Fruit fly (Drosophila melanogaster) whole organism, embryonic: ENCODE data around the gene CG9760.
A peak's percentile ranks its signal among the peaks of the same experiment; 100 is the strongest.

Experiments
- Asciz ChIP-seq: fragments of 200-800 bp; sonication (Bioruptor generic); optimal IDR thresholded peaks from 2 replicates; lab custom pipeline; 2017; ENCODE audit warnings: missing biosample characterization, mild to moderate bottlenecking, missing genetic modification characterization, missing genetic modification reagents
- Atf3 ChIP-seq: fragments of 200-800 bp; sonication (Bioruptor generic); optimal IDR thresholded peaks from 3 replicates; lab custom pipeline; 2016; ENCODE audit warnings: missing biosample characterization, missing genetic modification characterization
- CG10321 ChIP-seq: fragments of 200-800 bp; sonication (Bioruptor generic); IDR thresholded peaks from 2 replicates; pipeline ENCODE4 v1.3.6; 2022; ENCODE audit warnings: missing biosample characterization, missing genetic modification characterization
- CG11093 ChIP-seq: fragments of 200-800 bp; sonication (Bioruptor generic); IDR thresholded peaks from 3 replicates; pipeline ENCODE4 v1.3.6; 2022; ENCODE audit warnings: missing biosample characterization, missing genetic modification characterization
- CG12071 ChIP-seq: fragments of 200-800 bp; sonication (Bioruptor generic); optimal IDR thresholded peaks from 3 replicates; lab custom pipeline; 2018; ENCODE audit warnings: missing biosample characterization, mild to moderate bottlenecking, missing genetic modification characterization
- CG12299 ChIP-seq: fragments of 200-800 bp; sonication (Bioruptor generic); optimal IDR thresholded peaks from 2 replicates; lab custom pipeline; 2018; ENCODE audit warnings: missing biosample characterization, mild to moderate bottlenecking, missing genetic modification characterization
- CG12942 ChIP-seq: fragments of 200-800 bp; sonication (Bioruptor generic); optimal IDR thresholded peaks from 3 replicates; lab custom pipeline; 2016; ENCODE audit warnings: missing biosample characterization, missing genetic modification characterization
- CG17829 ChIP-seq: fragments of 200-800 bp; optimal IDR thresholded peaks from 2 replicates; lab custom pipeline; 2019; ENCODE audit warnings: missing biosample characterization, mild to moderate bottlenecking, missing genetic modification characterization, moderate library complexity
- CG2199 ChIP-seq: fragments of 200-800 bp; sonication (Bioruptor generic); IDR thresholded peaks from 3 replicates; pipeline ENCODE4 v1.3.6; 2022; ENCODE audit warnings: missing biosample characterization, missing genetic modification characterization
- CG34422 ChIP-seq: fragments of 200-800 bp; sonication (Bioruptor generic); IDR thresholded peaks from 3 replicates; pipeline ENCODE4 v1.3.6; 2022; ENCODE audit warnings: missing biosample characterization, missing genetic modification characterization
- CG3838 ChIP-seq: fragments of 200-800 bp; sonication (Bioruptor generic); optimal IDR thresholded peaks from 3 replicates; lab custom pipeline; 2016; ENCODE audit warnings: missing biosample characterization, missing genetic modification characterization
- CG7839 ChIP-seq: fragments of 200-800 bp; sonication (Bioruptor generic); optimal IDR thresholded peaks from 3 replicates; lab custom pipeline; 2018; ENCODE audit warnings: missing biosample characterization, mild to moderate bottlenecking, missing genetic modification characterization, moderate library complexity
- CG7987 ChIP-seq: fragments of 200-800 bp; sonication (Bioruptor generic); optimal IDR thresholded peaks from 2 replicates; lab custom pipeline; 2018; ENCODE audit warnings: missing biosample characterization, mild to moderate bottlenecking, missing genetic modification characterization, moderate library complexity
- CG8089 ChIP-seq: fragments of 200-800 bp; sonication (Bioruptor generic); optimal IDR thresholded peaks from 3 replicates; lab custom pipeline; 2016; ENCODE audit warnings: missing biosample characterization, missing genetic modification characterization
- CG9215 ChIP-seq: fragments of 200-800 bp; sonication (Bioruptor generic); IDR thresholded peaks from 2 replicates; pipeline ENCODE4 v1.3.6; 2022; ENCODE audit warnings: missing biosample characterization, missing genetic modification characterization
- CG9797 ChIP-seq: fragments of 200-800 bp; sonication (Bioruptor generic); optimal IDR thresholded peaks from 3 replicates; lab custom pipeline; 2018; ENCODE audit warnings: missing biosample characterization, mild to moderate bottlenecking, missing genetic modification characterization
- Camta ChIP-seq: fragments of 200-800 bp; sonication (Bioruptor generic); optimal IDR thresholded peaks from 2 replicates; lab custom pipeline; 2016; ENCODE audit warnings: missing biosample characterization, missing genetic modification characterization
- D19B ChIP-seq: fragments of 200-800 bp; sonication (Bioruptor generic); optimal IDR thresholded peaks from 2 replicates; lab custom pipeline; 2017; ENCODE audit warnings: missing biosample characterization, mild to moderate bottlenecking, missing genetic modification characterization
- E2f2 ChIP-seq: fragments of 200-800 bp; sonication (Bioruptor generic); IDR thresholded peaks from 2 replicates; pipeline ENCODE4 v1.3.6; 2022; ENCODE audit warnings: missing biosample characterization, missing genetic modification characterization
- ERR ChIP-seq: fragments of 200-800 bp; sonication (Bioruptor generic); optimal IDR thresholded peaks from 2 replicates; lab custom pipeline; 2016; ENCODE audit warnings: missing biosample characterization, missing genetic modification characterization
- Hr51 ChIP-seq, 2 experiments: fragments of 200-800 bp; sonication (Bioruptor generic); optimal IDR thresholded peaks; 2 replicates in 1 of 2; 3 replicates in 1 of 2; lab custom pipeline; 2016 to 2018; ENCODE audit warnings: missing biosample characterization in 2 of 2, missing genetic modification characterization in 2 of 2, mild to moderate bottlenecking in 1 of 2, moderate library complexity in 1 of 2
- MESR4 ChIP-seq: fragments of 200-800 bp; sonication (Bioruptor generic); optimal IDR thresholded peaks from 2 replicates; lab custom pipeline; 2018; ENCODE audit warnings: missing biosample characterization, mild to moderate bottlenecking, missing genetic modification characterization, moderate library complexity
- Max ChIP-seq: fragments of 200-800 bp; sonication (Bioruptor generic); optimal IDR thresholded peaks from 2 replicates; lab custom pipeline; 2016; ENCODE audit warnings: missing biosample characterization, mild to moderate bottlenecking, missing genetic modification characterization
- Sox100B ChIP-seq: fragments of 200-800 bp; sonication (Bioruptor generic); optimal IDR thresholded peaks from 3 replicates; lab custom pipeline; 2018; ENCODE audit warnings: missing biosample characterization, mild to moderate bottlenecking, missing genetic modification characterization
- Sox102F ChIP-seq: fragments of 200-800 bp; sonication (Bioruptor generic); optimal IDR thresholded peaks from 2 replicates; lab custom pipeline; 2018; ENCODE audit warnings: missing biosample characterization, mild to moderate bottlenecking, missing genetic modification characterization, moderate library complexity
- TFAM ChIP-seq: fragments of 200-800 bp; sonication (Bioruptor generic); optimal IDR thresholded peaks from 2 replicates; lab custom pipeline; 2017; ENCODE audit warnings: missing biosample characterization, missing genetic modification characterization, inconsistent platforms
- ab ChIP-seq: fragments of 200-800 bp; sonication (Bioruptor generic); optimal IDR thresholded peaks from 2 replicates; lab custom pipeline; 2016; ENCODE audit warnings: missing biosample characterization, missing genetic modification characterization
- chinmo ChIP-seq: fragments of 200-800 bp; sonication (Bioruptor generic); IDR thresholded peaks from 4 replicates; pipeline ENCODE4 v1.3.6; 2022; ENCODE audit warnings: missing biosample characterization, missing genetic modification characterization; ENCODE audit not compliant: partially characterized antibody
- crol ChIP-seq: fragments of 200-800 bp; sonication (Bioruptor generic); IDR thresholded peaks from 2 replicates; pipeline ENCODE4 v1.3.6; 2022; ENCODE audit warnings: missing biosample characterization, missing genetic modification characterization
- dimm ChIP-seq: fragments of 200-800 bp; sonication (Bioruptor generic); IDR thresholded peaks from 2 replicates; pipeline ENCODE4 v1.3.6; 2022; ENCODE audit warnings: missing biosample characterization, missing genetic modification characterization
- fu2 ChIP-seq: fragments of 200-800 bp; sonication (Bioruptor generic); optimal IDR thresholded peaks from 2 replicates; lab custom pipeline; 2016; ENCODE audit warnings: missing biosample characterization, missing genetic modification characterization
- gro ChIP-seq: fragments of 200-800 bp; sonication (Bioruptor generic); optimal IDR thresholded peaks from 2 replicates; lab custom pipeline; 2016; ENCODE audit warnings: missing biosample characterization, missing genetic modification characterization
- gt ChIP-seq: fragments of 200-800 bp; sonication (Bioruptor generic); IDR thresholded peaks from 2 replicates; pipeline ENCODE4 v1.3.6; 2022; ENCODE audit warnings: missing biosample characterization, missing genetic modification characterization
- h ChIP-seq: fragments of >200 bp; optimal IDR thresholded peaks from 2 replicates; lab custom pipeline; 2017
- insv ChIP-seq, 2 experiments: fragments of 200-800 bp; sonication (Bioruptor generic); optimal IDR thresholded peaks; 3 replicates each; lab custom pipeline; 2016 to 2018; ENCODE audit warnings: missing biosample characterization in 2 of 2, missing genetic modification characterization in 2 of 2
- ken ChIP-seq: fragments of 200-800 bp; sonication (Bioruptor generic); IDR thresholded peaks from 3 replicates; pipeline ENCODE4 v1.3.6; 2022; ENCODE audit warnings: missing biosample characterization, missing genetic modification characterization
- oc ChIP-seq: fragments of 200-800 bp; sonication (Bioruptor generic); optimal IDR thresholded peaks from 2 replicates; lab custom pipeline; 2018; ENCODE audit warnings: missing biosample characterization, mild to moderate bottlenecking, missing genetic modification characterization, moderate library complexity
- pum ChIP-seq: fragments of 200-800 bp; sonication (Bioruptor generic); optimal IDR thresholded peaks from 2 replicates; lab custom pipeline; 2016; ENCODE audit warnings: missing biosample characterization, missing genetic modification characterization
- run ChIP-seq: fragments of 200-800 bp; sonication (Bioruptor generic); optimal IDR thresholded peaks from 3 replicates; lab custom pipeline; 2018; ENCODE audit warnings: missing biosample characterization, mild to moderate bottlenecking, missing genetic modification characterization
- sim ChIP-seq: fragments of 200-800 bp; sonication (Bioruptor generic); IDR thresholded peaks from 2 replicates; pipeline ENCODE4 v1.3.6; 2022; ENCODE audit warnings: missing biosample characterization, missing genetic modification characterization
- sisA ChIP-seq: fragments of 200-800 bp; sonication (Bioruptor generic); IDR thresholded peaks from 2 replicates; pipeline ENCODE4 v1.3.6; 2022; ENCODE audit warnings: missing biosample characterization, missing genetic modification characterization
- slp2 ChIP-seq: fragments of 200-800 bp; sonication (Bioruptor generic); optimal IDR thresholded peaks from 2 replicates; lab custom pipeline; 2016; ENCODE audit warnings: missing biosample characterization, missing genetic modification characterization
- unpg ChIP-seq: fragments of 200-800 bp; sonication (Bioruptor generic); optimal IDR thresholded peaks from 3 replicates; lab custom pipeline; 2018; ENCODE audit warnings: missing biosample characterization, mild to moderate bottlenecking, missing genetic modification characterization, moderate library complexity
- wek ChIP-seq: fragments of 200-800 bp; sonication (Bioruptor generic); optimal IDR thresholded peaks from 3 replicates; lab custom pipeline; 2018; ENCODE audit warnings: missing biosample characterization, mild to moderate bottlenecking, missing genetic modification characterization, moderate library complexity
- yki ChIP-seq: fragments of >200 bp; optimal IDR thresholded peaks from 3 replicates; lab custom pipeline; 2018
- z ChIP-seq: fragments of 200-800 bp; sonication (Bioruptor generic); IDR thresholded peaks from 3 replicates; pipeline ENCODE4 v1.3.6; 2022; ENCODE audit warnings: missing biosample characterization, missing genetic modification characterization

CG9760 gene

DNA sequence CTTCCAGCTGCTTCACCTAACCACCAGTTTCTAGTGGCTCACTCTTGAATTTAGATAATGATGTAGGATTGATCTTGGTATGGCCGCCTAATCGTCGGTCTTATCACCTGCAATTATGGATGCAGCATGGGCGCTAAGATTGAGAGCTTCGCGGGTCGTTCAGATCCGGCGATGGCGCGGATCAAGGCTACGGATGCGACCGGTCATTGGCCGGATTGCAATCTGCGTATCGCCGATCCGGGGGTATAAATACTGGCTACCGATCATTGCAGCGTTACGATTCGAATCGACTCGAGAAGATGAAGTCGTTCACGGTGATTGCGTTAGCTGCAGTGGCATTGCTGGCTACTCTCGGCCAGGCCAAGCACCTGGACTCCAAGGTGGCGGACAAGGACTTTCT lies 34.4 kb downstream of the CG9760 start, which contains the start of gene Lsp2:
Gene Lsp2, plus strand, starts transcription at position 283 of the 400 bp plus-strand sequence.
- no peak for TF ChIP-seq CG9797 (GFP tag; lab: Kevin White, UChicago)

DNA sequence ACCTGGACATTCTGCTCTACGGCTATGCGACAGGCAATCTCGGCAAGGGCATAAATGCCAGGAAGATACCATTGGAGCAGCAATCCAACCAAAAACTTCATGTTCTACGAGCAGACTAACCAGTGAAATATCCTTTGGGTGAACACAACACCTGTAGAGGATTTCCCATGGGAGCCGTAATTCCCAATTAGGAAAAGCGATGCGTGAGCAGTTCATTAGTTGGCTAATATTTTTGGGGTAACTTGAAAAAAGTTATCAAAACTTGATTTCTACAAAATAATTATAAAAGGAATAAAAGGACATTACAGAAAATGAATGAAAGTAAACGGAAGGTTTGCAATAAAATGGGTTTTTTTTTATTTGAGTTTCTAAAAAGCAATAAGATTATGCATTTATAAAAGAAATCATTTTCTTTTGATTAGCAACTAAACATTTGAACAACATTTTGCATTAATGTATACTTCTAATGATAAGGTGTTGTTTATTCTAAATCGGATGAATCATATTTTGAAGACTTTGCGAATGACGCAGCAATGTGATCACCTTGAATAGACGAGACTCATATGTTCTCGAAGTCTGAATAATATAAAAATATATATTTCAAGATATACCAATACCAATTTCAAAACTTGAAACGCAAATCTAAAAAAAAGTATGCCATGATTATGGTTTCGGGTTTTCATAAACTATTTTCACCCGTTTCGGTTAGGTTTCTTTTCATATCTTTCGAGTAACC lies 36.1 kb downstream of the CG9760 start, which contains the start of the genes Ir68b and CG34241:
Gene Ir68b, minus strand, starts transcription at position 101 of the 736 bp plus-strand sequence.
Gene CG34241, plus strand, starts transcription at position 686 of the 736 bp plus-strand sequence.
- TF ChIP-seq Max (GFP tag; lab: Kevin White, UChicago) (no peak), chinmo (no peak)

DNA sequence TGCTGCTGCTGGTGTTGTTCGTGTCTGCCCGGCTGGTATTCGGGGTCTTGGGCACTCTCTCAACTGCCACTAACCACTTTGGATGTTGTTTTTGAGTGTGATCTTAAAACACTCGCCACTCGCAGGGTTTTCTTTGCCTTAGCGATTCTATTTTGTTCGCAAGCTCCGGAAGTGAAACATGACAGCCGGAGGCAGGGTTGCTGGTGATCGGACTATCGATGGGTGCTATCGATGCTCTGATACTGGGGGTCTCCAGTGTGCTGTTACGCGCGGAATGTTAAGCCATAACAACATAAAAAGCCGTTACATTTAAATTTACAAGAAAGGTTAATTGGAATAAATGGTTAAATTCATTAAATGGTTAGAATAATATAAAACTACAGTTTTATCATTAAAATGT lies 38.6 kb downstream of the CG9760 start, which contains the start of gene yps:
Gene yps, minus strand, starts transcription at position 176 of the 400 bp plus-strand sequence.
- TF ChIP-seq E2f2 (GFP tag; lab: Robert Waterston, UW): peak; percentile 78
- no peak; the same call in 1 of the 2 replicates for TF ChIP-seq sisA (GFP tag; lab: Robert Waterston, UW)
- TF ChIP-seq dimm: no peak; the same call in 1 of the 2 replicates
- peak; percentile 90 for TF ChIP-seq CG17829 (tag; lab: Kevin White, UChicago)
- peak; percentile 90 for TF ChIP-seq sim (GFP tag; lab: Robert Waterston, UW)
- peak; percentile 92 for TF ChIP-seq Sox100B (GFP tag; lab: Kevin White, UChicago)
- TF ChIP-seq MESR4 (GFP tag; lab: Kevin White, UChicago): peak; percentile 98
- peak; percentile 82 for TF ChIP-seq CG10321 (GFP tag; lab: Robert Waterston, UW)
- peak; percentile 88 for TF ChIP-seq CG34422 (GFP tag; lab: Robert Waterston, UW)
- peak; percentile 100 for TF ChIP-seq CG7987 (GFP tag; lab: Kevin White, UChicago)
- TF ChIP-seq ERR (GFP tag; lab: Kevin White, UChicago): peak; percentile 87
- peak; percentile 86 for TF ChIP-seq oc
- peak; percentile 86 for TF ChIP-seq CG12299 (tag; lab: Kevin White, UChicago)
- TF ChIP-seq Atf3 (GFP tag; lab: Kevin White, UChicago): peak; percentile 87
- TF ChIP-seq wek (GFP tag; lab: Kevin White, UChicago): peak; percentile 96
- peak; percentile 81 for TF ChIP-seq run (tag; lab: Kevin White, UChicago)
- TF ChIP-seq slp2: peak; percentile 93
- peak; percentile 96 for TF ChIP-seq gro (GFP tag; lab: Kevin White, UChicago)
- peak; percentile 74 for TF ChIP-seq pum (GFP tag; lab: Kevin White, UChicago)
- peak; percentile 81 for TF ChIP-seq D19B
- peak; percentile 91 for TF ChIP-seq ken (GFP tag; lab: Robert Waterston, UW)
- peak; percentile 72 for TF ChIP-seq Sox102F
- TF ChIP-seq CG3838: peak; percentile 91
- peak; percentile 32; the same call in 1 of the 2 replicates for TF ChIP-seq CG9215 (GFP tag; lab: Robert Waterston, UW)
- no peak for TF ChIP-seq ab (GFP tag; lab: Kevin White, UChicago)
- TF ChIP-seq CG8089: peak; percentile 94
- TF ChIP-seq z: peak; percentile 73; the same call in 2 of the 3 replicates
- peak; percentile 84 for TF ChIP-seq CG12942
- peak in 1 of 2 experiments; percentile 85 for TF ChIP-seq insv (GFP tag; optimal IDR thresholded peaks at IDR 0.05; lab: Kevin White, UChicago)
- no peak for TF ChIP-seq h (lab: Kevin White, UChicago)
- peak; percentile 39; the same call in 1 of the 2 replicates for TF ChIP-seq crol (GFP tag; lab: Robert Waterston, UW)
- TF ChIP-seq fu2 (GFP tag; lab: Kevin White, UChicago): peak; percentile 83
- TF ChIP-seq yki (lab: Kevin White, UChicago): no peak
- TF ChIP-seq CG11093 (GFP tag; lab: Robert Waterston, UW): 0 out of 3 replicates have a peak, but pooled peaks have one; percentile 8
- peak; percentile 93 for TF ChIP-seq Camta (GFP tag; lab: Kevin White, UChicago)
- peak; percentile 97 for TF ChIP-seq CG12071
- peak; percentile 83 to 95 for TF ChIP-seq Hr51 (GFP tag; optimal IDR thresholded peaks at IDR 0.05; lab: Kevin White, UChicago)
- peak; percentile 55 for TF ChIP-seq gt (GFP tag; lab: Robert Waterston, UW)
- TF ChIP-seq CG2199 (GFP tag; lab: Robert Waterston, UW): peak; percentile 59; the same call in 2 of the 3 replicates
- TF ChIP-seq unpg: peak; percentile 91
- peak; percentile 87 for TF ChIP-seq CG7839
- TF ChIP-seq TFAM (GFP tag; lab: Kevin White, UChicago): peak; percentile 87
- peak; percentile 95 for TF ChIP-seq Asciz (GFP tag; lab: Kevin White, UChicago)
